Worm (Caenorhabditis elegans): ENCODE results near the gene F26G1.10.
A peak's percentile ranks its signal among the peaks of the same experiment; 100 is the strongest.

DNA sequence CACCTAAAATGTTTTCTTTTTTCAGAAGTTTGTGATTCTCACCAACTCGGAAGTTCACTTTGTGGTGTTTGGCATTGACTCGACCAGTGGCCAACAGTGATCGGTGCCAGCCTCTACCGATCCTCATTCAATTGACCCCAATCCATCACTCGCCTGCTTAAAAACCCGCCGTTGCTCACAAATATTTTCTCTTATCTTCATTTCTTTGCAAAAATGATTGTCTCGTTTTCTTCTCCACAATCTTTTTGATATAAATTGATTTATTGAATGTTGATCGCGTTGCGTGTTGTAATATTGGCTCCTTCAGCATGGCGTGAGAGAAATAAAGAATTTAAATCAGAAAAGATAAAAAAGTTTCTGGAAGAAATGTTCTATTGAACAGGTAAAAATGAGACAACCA lies 37.6 kb upstream of the F26G1.10 start:
- TF ChIP-seq pha-4 (tag; optimal IDR thresholded peaks at IDR 0.05), result no peak
- no peak for TF ChIP-seq nhr-237 (tag; optimal IDR thresholded peaks at IDR 0.05)
- TF ChIP-seq lin-32 (GFP tag; optimal IDR thresholded peaks at IDR 0.05), result no peak
- peak; percentile 2 for TF ChIP-seq unc-62 (GFP tag; optimal IDR thresholded peaks at IDR 0.05)
- no peak for TF ChIP-seq nhr-76 (tag; optimal IDR thresholded peaks at IDR 0.05)
- no peak for TF ChIP-seq nhr-28 (tag; optimal IDR thresholded peaks at IDR 0.05)
- no peak for TF ChIP-seq snpc-4 (tag; optimal IDR thresholded peaks at IDR 0.05)
- TF ChIP-seq ceh-39 (tag; optimal IDR thresholded peaks at IDR 0.05), result no peak
- no peak for TF ChIP-seq hlh-1 (tag; optimal IDR thresholded peaks at IDR 0.05)

Data from whole organism, mixed stage, embryonic.